In the genomic region with DNA sequence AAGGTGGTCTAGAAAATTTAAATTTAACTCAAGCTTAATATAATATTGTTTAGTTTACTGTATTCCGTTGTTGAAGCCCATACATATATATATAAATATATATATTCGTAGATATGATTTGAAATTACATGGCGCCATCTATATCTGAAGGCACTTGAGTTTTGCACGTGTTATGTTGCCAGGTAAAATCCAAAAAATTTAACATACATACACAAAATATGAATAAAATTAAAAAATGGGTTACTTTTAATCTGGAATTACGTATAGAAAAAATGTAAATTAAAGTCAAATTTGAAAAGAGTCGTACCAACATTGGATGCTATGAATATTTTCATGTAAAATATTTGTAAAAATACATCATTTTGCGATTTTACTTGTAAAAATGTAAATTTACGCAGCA, we compare ENCODE assay signal across 3 fruit fly cellular contexts.
TF ChIP-seq lines count a peak whose summit lies in the region.

No protein-coding gene starts in this region.

- peak; percentile 95 for TF ChIP-seq CTCF in whole organism, embryonic (GFP tag; optimal IDR thresholded peaks at IDR 0.05; lab: Kevin White, UChicago)

TF ChIP-seq in whole organism, adult, 20 proteins besides CTCF, POLR2A, EP300 and RAD21:
- TF ChIP-seq CG14711 (tag; optimal IDR thresholded peaks at IDR 0.05; lab: Kevin White, UChicago) (peak; percentile 7), cnc (optimal IDR thresholded peaks at IDR 0.05; lab: Kevin White, UChicago) (no peak)
TF ChIP-seq in whole organism, adult: peak in this region for 1.

TF ChIP-seq in whole organism, embryonic, 481 proteins besides CTCF, POLR2A, EP300 and RAD21:
- TF ChIP-seq CG18262 (tag; optimal IDR thresholded peaks at IDR 0.05; lab: Kevin White, UChicago) (peak; percentile 27), CG2199 (GFP tag; IDR thresholded peaks at IDR 0.05; lab: Robert Waterston, UW) (0 out of 3 replicates have a peak, but pooled peaks have one; percentile 8), dysf (GFP tag; IDR thresholded peaks at IDR 0.05; lab: Robert Waterston, UW) (no peak), ac (GFP tag; optimal IDR thresholded peaks at IDR 0.05; lab: Kevin White, UChicago) (no peak), CG18011 (GFP tag; optimal IDR thresholded peaks at IDR 0.05; lab: Kevin White, UChicago) (no peak), Chrac-16 (GFP tag; optimal IDR thresholded peaks at IDR 0.05; lab: Kevin White, UChicago) (no peak), H15 (GFP tag; IDR thresholded peaks at IDR 0.05; lab: Robert Waterston, UW) (no peak), slp2 (GFP tag; optimal IDR thresholded peaks at IDR 0.05; lab: Kevin White, UChicago) (no peak), slbo (GFP tag; IDR thresholded peaks at IDR 0.05; lab: Robert Waterston, UW) (no peak), D19A (tag; optimal IDR thresholded peaks at IDR 0.05; lab: Kevin White, UChicago) (peak; percentile 16), Max (GFP tag; optimal IDR thresholded peaks at IDR 0.05; lab: Kevin White, UChicago) (peak; percentile 22), CG7963 (GFP tag; IDR thresholded peaks at IDR 0.05; lab: Robert Waterston, UW; ENCODE audit: partially characterized antibody) (no peak), inv (GFP tag; IDR thresholded peaks at IDR 0.05; lab: Robert Waterston, UW; ENCODE audit: partially characterized antibody) (no peak), ATbp (GFP tag; optimal IDR thresholded peaks at IDR 0.05; lab: Kevin White, UChicago) (no peak), mirr (GFP tag; optimal IDR thresholded peaks at IDR 0.05; lab: Kevin White, UChicago) (no peak), Rx (GFP tag; IDR thresholded peaks at IDR 0.05; lab: Robert Waterston, UW) (no peak), Hr51 (GFP tag; optimal IDR thresholded peaks at IDR 0.05; lab: Kevin White, UChicago) (no peak), CG30020 (tag; optimal IDR thresholded peaks at IDR 0.05; lab: Kevin White, UChicago) (peak; percentile 68), gem (tag; optimal IDR thresholded peaks at IDR 0.05; lab: Kevin White, UChicago) (peak; percentile 25), BEAF-32 (GFP tag; optimal IDR thresholded peaks at IDR 0.05; lab: Kevin White, UChicago) (no peak), CG6654 (GFP tag; optimal IDR thresholded peaks at IDR 0.05; lab: Kevin White, UChicago) (no peak), CG15696 (tag; optimal IDR thresholded peaks at IDR 0.05; lab: Kevin White, UChicago) (peak; percentile 22), fu2 (GFP tag; optimal IDR thresholded peaks at IDR 0.05; lab: Kevin White, UChicago) (no peak), tgo (GFP tag; IDR thresholded peaks at IDR 0.05; lab: Robert Waterston, UW) (no peak), pita (GFP tag; optimal IDR thresholded peaks at IDR 0.05; lab: Kevin White, UChicago) (peak; percentile 30), br (optimal IDR thresholded peaks at IDR 0.05; lab: Kevin White, UChicago) (no peak), CG2116 (GFP tag; optimal IDR thresholded peaks at IDR 0.05; lab: Kevin White, UChicago) (no peak), lola (GFP tag; optimal IDR thresholded peaks at IDR 0.05; lab: Kevin White, UChicago) (peak in 1 of 3 experiments; percentile 0), Rfx (GFP tag; IDR thresholded peaks at IDR 0.05; lab: Robert Waterston, UW) (no peak), CG34224 (GFP tag; IDR thresholded peaks at IDR 0.05; lab: Robert Waterston, UW; ENCODE audit: partially characterized antibody) (no peak), Hr78 (GFP tag; optimal IDR thresholded peaks at IDR 0.05; lab: Kevin White, UChicago) (no peak), CG32767 (GFP tag; IDR thresholded peaks at IDR 0.05; lab: Robert Waterston, UW) (no peak), B-H1 (GFP tag; IDR thresholded peaks at IDR 0.05; lab: Robert Waterston, UW) (no peak), Dip2 (GFP tag; IDR thresholded peaks at IDR 0.05; lab: Robert Waterston, UW) (peak; percentile 92), tin (GFP tag; optimal IDR thresholded peaks at IDR 0.05; lab: Kevin White, UChicago) (no peak), nmo (GFP tag; optimal IDR thresholded peaks at IDR 0.05; lab: Kevin White, UChicago) (no peak), Lhr (GFP tag; optimal IDR thresholded peaks at IDR 0.05; lab: Kevin White, UChicago) (peak; percentile 62)

TF ChIP-seq in whole organism, pupa, 21 proteins besides CTCF, POLR2A, EP300 and RAD21:
- no peak for TF ChIP-seq CG32121 (GFP tag; IDR thresholded peaks at IDR 0.05; lab: Robert Waterston, UW)
- TF ChIP-seq D1 (tag; optimal IDR thresholded peaks at IDR 0.05; lab: Kevin White, UChicago) = peak; percentile 86
- no peak for TF ChIP-seq CG8301 (tag; optimal IDR thresholded peaks at IDR 0.05; lab: Kevin White, UChicago)
- no peak for TF ChIP-seq gl (tag; optimal IDR thresholded peaks at IDR 0.05; lab: Kevin White, UChicago)
TF ChIP-seq in whole organism, pupa: peak in this region for 1.
